Worm (Caenorhabditis elegans): ENCODE measurements around the gene ZK185.3.

DNA sequence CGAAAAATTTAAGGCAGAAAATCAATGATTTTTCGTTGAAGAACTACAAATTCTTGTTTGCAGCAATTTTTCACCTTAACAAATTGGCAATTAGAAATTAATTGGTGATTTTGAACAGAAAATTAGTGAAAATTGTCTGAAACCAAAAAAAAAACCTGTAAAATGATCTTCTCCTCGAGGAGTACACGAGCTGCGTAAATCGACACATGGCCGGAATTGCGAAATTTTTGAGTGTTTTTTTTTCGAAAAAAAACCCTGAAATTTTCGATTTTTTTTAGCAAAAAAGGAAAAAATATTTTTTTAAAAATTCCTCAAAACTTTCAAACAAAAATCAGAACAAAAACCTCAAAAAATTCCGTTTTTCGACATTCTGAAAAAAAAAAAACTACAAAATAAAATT lies 21.3 kb upstream of the ZK185.3 start:
- TF ChIP-seq lin-13 (tag; optimal IDR thresholded peaks at IDR 0.05), result no peak
- no peak for TF ChIP-seq pha-4 (tag; optimal IDR thresholded peaks at IDR 0.05)
- TF ChIP-seq ceh-39 (tag; optimal IDR thresholded peaks at IDR 0.05), result no peak
- TF ChIP-seq nhr-2 (tag; optimal IDR thresholded peaks at IDR 0.05), result no peak
- no peak for TF ChIP-seq ces-1 (GFP tag; optimal IDR thresholded peaks at IDR 0.05)
- no peak for TF ChIP-seq mab-5 (tag; optimal IDR thresholded peaks at IDR 0.05)
- no peak for TF ChIP-seq snpc-4 (tag; optimal IDR thresholded peaks at IDR 0.05)
- TF ChIP-seq blmp-1 (tag; optimal IDR thresholded peaks at IDR 0.05), result no peak

Data from whole organism, mixed stage, embryonic.